Worm (Caenorhabditis elegans) whole organism, L1 larva: ENCODE measurements around the gene flp-15.

Experiments used
- C16A3.4 ChIP-seq: fragments of 150-350 bp; optimal IDR thresholded peaks from 2 replicates; lab custom pipeline; 2014; ENCODE audit warnings: missing biosample characterization, missing genetic modification characterization
- fkh-10 ChIP-seq: sonication (generic microtip); optimal IDR thresholded peaks from 2 replicates; lab custom pipeline; 2017; ENCODE audit warnings: missing biosample characterization, missing genetic modification reagents, missing genetic modification characterization
- lsy-2 ChIP-seq, 2 experiments: fragments of 150-350 bp; optimal IDR thresholded peaks; 2 replicates each; lab custom pipeline; 2014; ENCODE audit warnings: missing biosample characterization in 2 of 2, missing genetic modification characterization in 2 of 2
- mab-9 ChIP-seq: fragments of 200-800 bp; sonication (Bioruptor generic); IDR thresholded peaks from 2 replicates; pipeline ENCODE4 v1.3.6; 2022; ENCODE audit warnings: missing genetic modification reagents, missing genetic modification characterization, missing compliant biosample characterization
- nhr-77 ChIP-seq: fragments of 150-350 bp; optimal IDR thresholded peaks from 2 replicates; lab custom pipeline; 2014; ENCODE audit warnings: missing biosample characterization, missing genetic modification characterization
- pax-3 ChIP-seq: fragments of 200-800 bp; sonication (Bioruptor generic); optimal IDR thresholded peaks from 2 replicates; lab custom pipeline; 2018; ENCODE audit warnings: mild to moderate bottlenecking, missing genetic modification characterization, moderate library complexity, missing compliant biosample characterization
- pqm-1 ChIP-seq: sonication (generic microtip); optimal IDR thresholded peaks from 3 replicates; lab custom pipeline; 2017; ENCODE audit warnings: missing biosample characterization, missing genetic modification characterization
- tbx-2 ChIP-seq: sonication (generic microtip); optimal IDR thresholded peaks from 2 replicates; lab custom pipeline; 2016; ENCODE audit warnings: missing genetic modification characterization, missing compliant biosample characterization
- unc-98 ChIP-seq: fragments of 200-800 bp; sonication (Bioruptor generic); IDR thresholded peaks from 2 replicates; pipeline ENCODE4 v1.3.6; 2022; ENCODE audit warnings: missing genetic modification characterization, missing compliant biosample characterization

ce11 chrIII:13656680-13657079 lies 11.0 kb downstream of the flp-15 start:
- TF ChIP-seq pqm-1 (tag; lab: Kevin White, UChicago) (no peak), mab-9 (GFP tag; lab: Robert Waterston, UW) (no peak), C16A3.4 (tag; lab: Kevin White, UChicago) (no peak), tbx-2 (tag; lab: Kevin White, UChicago) (no peak), lsy-2 (tag; optimal IDR thresholded peaks at IDR 0.05; lab: Kevin White, UChicago) (no peak), pax-3 (tag; lab: Kevin White, UChicago) (no peak), fkh-10 (GFP tag; lab: Kevin White, UChicago) (no peak), nhr-77 (no peak), unc-98 (GFP tag; lab: Robert Waterston, UW) (no peak)
